Fruit fly (Drosophila melanogaster) whole organism, embryonic: ENCODE measurements around the gene CG2772.
A peak's percentile ranks its signal among the peaks of the same experiment; 100 is the strongest.

Source experiments
- Ada2b ChIP-seq: fragments of 200-800 bp; sonication (Bioruptor generic); IDR thresholded peaks from 2 replicates; pipeline ENCODE4 v1.3.6; 2022; ENCODE audit warnings: missing biosample characterization, missing genetic modification characterization
- Atf6 ChIP-seq: fragments of 200-800 bp; sonication (Bioruptor generic); IDR thresholded peaks from 2 replicates; pipeline ENCODE4 v1.3.6; 2022; ENCODE audit warnings: missing biosample characterization, missing genetic modification characterization
- B-H2 ChIP-seq: fragments of 200-800 bp; sonication (Bioruptor generic); optimal IDR thresholded peaks from 2 replicates; lab custom pipeline; 2018; ENCODE audit warnings: missing biosample characterization, mild to moderate bottlenecking, missing genetic modification characterization
- Bdp1 ChIP-seq: fragments of 200-800 bp; sonication (Bioruptor generic); optimal IDR thresholded peaks from 3 replicates; lab custom pipeline; 2016; ENCODE audit warnings: missing biosample characterization, missing genetic modification characterization
- CG10274 ChIP-seq: fragments of 200-800 bp; sonication (Bioruptor generic); optimal IDR thresholded peaks from 3 replicates; lab custom pipeline; 2017; ENCODE audit warnings: missing biosample characterization, mild to moderate bottlenecking, missing genetic modification characterization
- CG12104 ChIP-seq: fragments of 200-800 bp; sonication (Bioruptor generic); optimal IDR thresholded peaks from 3 replicates; lab custom pipeline; 2016; ENCODE audit warnings: missing biosample characterization, missing genetic modification characterization
- CG12659 ChIP-seq: fragments of 200-800 bp; sonication (Bioruptor generic); optimal IDR thresholded peaks from 3 replicates; lab custom pipeline; 2017; ENCODE audit warnings: mild to moderate bottlenecking, missing biosample characterization, missing genetic modification reagents, missing genetic modification characterization
- CG1602 ChIP-seq: fragments of 200-800 bp; sonication (Bioruptor generic); optimal IDR thresholded peaks from 3 replicates; lab custom pipeline; 2016; ENCODE audit warnings: missing biosample characterization, missing genetic modification characterization
- CG17829 ChIP-seq: fragments of 200-800 bp; optimal IDR thresholded peaks from 2 replicates; lab custom pipeline; 2019; ENCODE audit warnings: missing biosample characterization, mild to moderate bottlenecking, missing genetic modification characterization, moderate library complexity
- CG18764 ChIP-seq: fragments of 200-800 bp; sonication (Bioruptor generic); optimal IDR thresholded peaks from 3 replicates; lab custom pipeline; 2016; ENCODE audit warnings: missing biosample characterization, missing genetic modification characterization
- CG2116 ChIP-seq: fragments of 200-800 bp; sonication (Bioruptor generic); optimal IDR thresholded peaks from 3 replicates; lab custom pipeline; 2018; ENCODE audit warnings: missing biosample characterization, mild to moderate bottlenecking, missing genetic modification characterization
- CG3281 ChIP-seq: fragments of 200-800 bp; sonication (Bioruptor generic); optimal IDR thresholded peaks from 3 replicates; lab custom pipeline; 2017; ENCODE audit warnings: missing biosample characterization, mild to moderate bottlenecking, missing genetic modification characterization
- CG4424 ChIP-seq: fragments of 200-800 bp; sonication (Bioruptor generic); optimal IDR thresholded peaks from 3 replicates; lab custom pipeline; 2016; ENCODE audit warnings: missing biosample characterization, missing genetic modification characterization
- CG7786 ChIP-seq: fragments of 200-800 bp; sonication (Bioruptor generic); optimal IDR thresholded peaks from 2 replicates; lab custom pipeline; 2016; ENCODE audit warnings: missing biosample characterization, missing genetic modification characterization
- Dfd ChIP-seq, 2 experiments: fragments of >200 bp; optimal IDR thresholded peaks; 2 replicates each; lab custom pipeline; 2017; ENCODE audit warnings: missing biosample characterization in 2 of 2, missing genetic modification characterization in 2 of 2
- Doc2 ChIP-seq: fragments of 200-800 bp; sonication (Bioruptor generic); IDR thresholded peaks from 2 replicates; pipeline ENCODE4 v1.3.6; 2022; ENCODE audit warnings: missing biosample characterization, missing genetic modification characterization
- Eip74EF ChIP-seq, 2 experiments: fragments of 200-800 bp in 1 of 2; fragments of >200 bp in 1 of 2; sonication (Bioruptor generic) in 1 of 2; optimal IDR thresholded peaks; 2 replicates each; lab custom pipeline; 2017 to 2019; ENCODE audit warnings: missing biosample characterization in 2 of 2, missing genetic modification characterization in 2 of 2, mild to moderate bottlenecking in 1 of 2, moderate library complexity in 1 of 2
- Elba2 ChIP-seq: fragments of 200-800 bp; sonication (Bioruptor generic); optimal IDR thresholded peaks from 3 replicates; lab custom pipeline; 2016; ENCODE audit warnings: missing biosample characterization, missing genetic modification characterization
- NK7.1 ChIP-seq: fragments of 200-800 bp; sonication (Bioruptor generic); optimal IDR thresholded peaks from 3 replicates; lab custom pipeline; 2016; ENCODE audit warnings: missing biosample characterization, missing genetic modification characterization
- Optix ChIP-seq: fragments of 200-800 bp; sonication (Bioruptor generic); IDR thresholded peaks from 3 replicates; pipeline ENCODE4 v1.3.6; 2022; ENCODE audit warnings: missing biosample characterization, missing genetic modification characterization
- Pdp1 ChIP-seq, 2 experiments: fragments of 200-800 bp; sonication (Bioruptor generic); optimal IDR thresholded peaks; 3 replicates each; lab custom pipeline; 2016; ENCODE audit warnings: missing biosample characterization in 2 of 2, missing genetic modification characterization in 2 of 2, mild to moderate bottlenecking in 1 of 2, moderate library complexity in 1 of 2
- Scr ChIP-seq: fragments of 200-800 bp; sonication (Bioruptor generic); IDR thresholded peaks from 2 replicates; pipeline ENCODE4 v1.3.6; 2022; ENCODE audit warnings: missing biosample characterization, missing genetic modification characterization; ENCODE audit not compliant: partially characterized antibody
- Sin3A ChIP-seq: fragments of >200 bp; optimal IDR thresholded peaks from 2 replicates; lab custom pipeline; 2018
- Six4 ChIP-seq: fragments of 200-800 bp; sonication (Bioruptor generic); optimal IDR thresholded peaks from 2 replicates; lab custom pipeline; 2016; ENCODE audit warnings: missing biosample characterization, missing genetic modification characterization
- Ssrp ChIP-seq: fragments of 200-800 bp; sonication (Bioruptor generic); optimal IDR thresholded peaks from 2 replicates; lab custom pipeline; 2018; ENCODE audit warnings: missing biosample characterization, mild to moderate bottlenecking, missing genetic modification characterization, moderate library complexity
- Stat92E ChIP-seq, 3 experiments: fragments of >200 bp in 2 of 3; fragments of 200-800 bp in 1 of 3; sonication (Bioruptor generic) in 1 of 3; optimal IDR thresholded peaks; 2 replicates each; lab custom pipeline; 2017 to 2019; ENCODE audit warnings: missing biosample characterization in 3 of 3, missing genetic modification characterization in 3 of 3, mild to moderate bottlenecking in 1 of 3, moderate library complexity in 1 of 3
- TFAM ChIP-seq: fragments of 200-800 bp; sonication (Bioruptor generic); optimal IDR thresholded peaks from 2 replicates; lab custom pipeline; 2017; ENCODE audit warnings: missing biosample characterization, missing genetic modification characterization, inconsistent platforms
- Usf ChIP-seq: fragments of 200-800 bp; sonication (Bioruptor generic); optimal IDR thresholded peaks from 2 replicates; lab custom pipeline; 2017; ENCODE audit warnings: missing genotype, missing biosample characterization, missing genetic modification characterization
- az2 ChIP-seq: fragments of 200-800 bp; sonication (Bioruptor generic); optimal IDR thresholded peaks from 3 replicates; lab custom pipeline; 2016; ENCODE audit warnings: missing biosample characterization, missing genetic modification characterization
- bowl ChIP-seq: fragments of 200-800 bp; sonication (Bioruptor generic); IDR thresholded peaks from 2 replicates; pipeline ENCODE4 v1.3.6; 2022; ENCODE audit warnings: missing biosample characterization, missing genetic modification characterization
- caup ChIP-seq: fragments of 200-800 bp; sonication (Bioruptor generic); optimal IDR thresholded peaks from 3 replicates; lab custom pipeline; 2017; ENCODE audit warnings: missing biosample characterization, mild to moderate bottlenecking, missing genetic modification characterization, moderate library complexity; ENCODE audit not compliant: severe bottlenecking
- grau ChIP-seq: fragments of 200-800 bp; optimal IDR thresholded peaks from 3 replicates; lab custom pipeline; 2019; ENCODE audit warnings: missing biosample characterization, mild to moderate bottlenecking, missing genetic modification characterization, moderate library complexity
- gro ChIP-seq: fragments of 200-800 bp; sonication (Bioruptor generic); optimal IDR thresholded peaks from 2 replicates; lab custom pipeline; 2016; ENCODE audit warnings: missing biosample characterization, missing genetic modification characterization
- kah ChIP-seq: fragments of 200-800 bp; sonication (Bioruptor generic); optimal IDR thresholded peaks from 2 replicates; lab custom pipeline; 2018; ENCODE audit warnings: missing biosample characterization, mild to moderate bottlenecking, missing genetic modification characterization
- lbe ChIP-seq: fragments of 200-800 bp; sonication (Bioruptor generic); optimal IDR thresholded peaks from 2 replicates; lab custom pipeline; 2016; ENCODE audit warnings: missing biosample characterization, mild to moderate bottlenecking, missing genetic modification characterization
- lilli ChIP-seq: fragments of 200-800 bp; sonication (Bioruptor generic); optimal IDR thresholded peaks from 3 replicates; lab custom pipeline; 2016; ENCODE audit warnings: missing biosample characterization, missing genetic modification characterization
- nau ChIP-seq: fragments of 200-800 bp; sonication (Bioruptor generic); optimal IDR thresholded peaks from 3 replicates; lab custom pipeline; 2017; ENCODE audit warnings: missing biosample characterization, mild to moderate bottlenecking, missing genetic modification characterization, missing genetic modification reagents
- p53 ChIP-seq: fragments of 200-800 bp; sonication (Bioruptor generic); optimal IDR thresholded peaks from 2 replicates; lab custom pipeline; 2016; ENCODE audit warnings: missing biosample characterization, missing genetic modification characterization
- psq ChIP-seq: fragments of 200-800 bp; sonication (Bioruptor generic); optimal IDR thresholded peaks from 2 replicates; lab custom pipeline; 2017; ENCODE audit warnings: missing biosample characterization, missing genetic modification characterization
- sima ChIP-seq: fragments of 200-800 bp; sonication (Bioruptor generic); optimal IDR thresholded peaks from 2 replicates; lab custom pipeline; 2016; ENCODE audit warnings: missing biosample characterization, missing genetic modification characterization
- slou ChIP-seq: fragments of 200-800 bp; sonication (Bioruptor generic); optimal IDR thresholded peaks from 3 replicates; lab custom pipeline; 2016; ENCODE audit warnings: missing biosample characterization, missing genetic modification characterization
- slp2 ChIP-seq: fragments of 200-800 bp; sonication (Bioruptor generic); optimal IDR thresholded peaks from 2 replicates; lab custom pipeline; 2016; ENCODE audit warnings: missing biosample characterization, missing genetic modification characterization
- so ChIP-seq: fragments of 200-800 bp; sonication (Bioruptor generic); IDR thresholded peaks from 3 replicates; pipeline ENCODE4 v1.3.6; 2022; ENCODE audit warnings: missing biosample characterization, missing genetic modification characterization
- sr ChIP-seq: fragments of 200-800 bp; sonication (Bioruptor generic); IDR thresholded peaks from 3 replicates; pipeline ENCODE4 v1.3.6; 2022; ENCODE audit warnings: missing biosample characterization, missing genetic modification characterization
- stwl ChIP-seq: fragments of 200-800 bp; sonication (Bioruptor generic); optimal IDR thresholded peaks from 3 replicates; lab custom pipeline; 2018; ENCODE audit warnings: missing biosample characterization, mild to moderate bottlenecking, missing genetic modification characterization, moderate library complexity
- tup ChIP-seq: fragments of 200-800 bp; sonication (Bioruptor generic); optimal IDR thresholded peaks from 2 replicates; lab custom pipeline; 2016; ENCODE audit warnings: missing biosample characterization, mild to moderate bottlenecking, missing genetic modification characterization, moderate library complexity
- twi ChIP-seq: fragments of 200-800 bp; optimal IDR thresholded peaks from 2 replicates; lab custom pipeline; 2019; ENCODE audit warnings: missing biosample characterization, mild to moderate bottlenecking, missing genetic modification characterization, moderate library complexity
- unpg ChIP-seq: fragments of 200-800 bp; sonication (Bioruptor generic); optimal IDR thresholded peaks from 3 replicates; lab custom pipeline; 2018; ENCODE audit warnings: missing biosample characterization, mild to moderate bottlenecking, missing genetic modification characterization, moderate library complexity
- zfh1 ChIP-seq: fragments of 200-800 bp; sonication (Bioruptor generic); IDR thresholded peaks from 3 replicates; pipeline ENCODE4 v1.3.6; 2022; ENCODE audit warnings: missing biosample characterization, missing genetic modification characterization

Gene CG2772

DNA sequence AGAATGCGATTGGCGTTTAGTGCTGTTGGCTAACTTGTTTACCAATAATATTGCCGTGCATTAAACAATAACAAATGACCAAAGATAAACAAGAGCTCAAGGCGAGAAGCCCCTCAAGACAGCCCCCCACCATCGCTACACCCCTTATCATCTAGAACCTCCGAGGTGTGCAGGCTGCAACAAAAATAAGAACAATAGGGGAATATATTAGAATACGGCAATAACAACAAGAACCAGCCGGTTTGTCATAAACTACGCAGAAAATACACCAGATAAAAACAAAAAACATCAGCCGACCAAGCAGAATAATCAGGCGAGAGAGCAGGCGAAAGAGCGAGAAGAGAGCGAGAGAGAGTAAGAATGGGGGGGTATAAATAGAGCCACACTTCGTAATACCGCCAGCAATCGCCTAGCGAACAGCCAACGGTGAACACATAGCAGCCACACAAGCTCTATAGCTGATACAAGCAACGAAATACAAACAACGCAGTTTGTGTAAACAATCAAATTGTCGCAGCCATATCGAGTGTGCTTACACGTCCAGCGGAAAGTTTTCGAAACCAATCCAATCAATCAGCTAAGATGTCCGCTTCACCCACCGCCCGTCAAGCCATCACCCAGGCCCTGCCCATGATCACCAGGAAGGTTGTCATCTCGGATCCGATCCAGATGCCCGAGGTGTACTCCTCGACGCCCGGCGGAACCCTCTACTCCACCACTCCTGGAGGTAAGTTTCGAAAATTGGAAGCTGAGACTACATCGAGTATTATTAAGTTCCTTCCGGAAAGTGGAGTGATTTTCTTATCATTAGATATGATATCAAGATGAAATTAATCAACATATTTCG is 32.5 kb downstream of the CG2772 start, which contains the start of gene Thor (continued):
- peak; percentile 91 for TF ChIP-seq caup (GFP tag; lab: Kevin White, UChicago)
- no peak for TF ChIP-seq CG2116 (GFP tag; lab: Kevin White, UChicago)
- peak; percentile 86 for TF ChIP-seq lilli
- TF ChIP-seq sr (GFP tag; lab: Robert Waterston, UW) = peak; percentile 84
- peak; percentile 14 for TF ChIP-seq slou (GFP tag; lab: Kevin White, UChicago)
- no peak for TF ChIP-seq Sin3A (lab: Kevin White, UChicago)
- peak; percentile 41 for TF ChIP-seq psq (GFP tag; lab: Kevin White, UChicago)
- TF ChIP-seq gro = peak; percentile 89
- TF ChIP-seq CG12104 = peak; percentile 7
- TF ChIP-seq CG7786 (GFP tag; lab: Kevin White, UChicago) = peak; percentile 49
- TF ChIP-seq Doc2 = no peak
- TF ChIP-seq grau (tag; lab: Kevin White, UChicago) = peak; percentile 52
- peak; percentile 71 for TF ChIP-seq nau (GFP tag; lab: Kevin White, UChicago)
- 0 out of 3 replicates have a peak, but pooled peaks have one; percentile 36 for TF ChIP-seq Optix (GFP tag; lab: Robert Waterston, UW)
- peak; percentile 57 for TF ChIP-seq p53 (GFP tag; lab: Kevin White, UChicago)
- TF ChIP-seq az2 (GFP tag; lab: Kevin White, UChicago) = peak; percentile 19
- peak in 1 of 3 experiments; percentile 88 for TF ChIP-seq Stat92E (GFP tag; optimal IDR thresholded peaks at IDR 0.05; lab: Kevin White, UChicago)
- peak; percentile 0 for TF ChIP-seq twi (tag; lab: Kevin White, UChicago)
- peak; percentile 80 for TF ChIP-seq zfh1 (GFP tag; lab: Robert Waterston, UW)
- peak; percentile 3 for TF ChIP-seq Six4 (GFP tag; lab: Kevin White, UChicago)
- TF ChIP-seq B-H2 (GFP tag; lab: Kevin White, UChicago) = peak; percentile 82
- TF ChIP-seq lbe (GFP tag; lab: Kevin White, UChicago) = peak; percentile 75
- TF ChIP-seq Bdp1 (GFP tag; lab: Kevin White, UChicago) = peak; percentile 63
- TF ChIP-seq CG17829 (tag; lab: Kevin White, UChicago) = peak; percentile 61
- TF ChIP-seq unpg (GFP tag; lab: Kevin White, UChicago) = peak; percentile 55
- TF ChIP-seq Pdp1 (GFP tag; optimal IDR thresholded peaks at IDR 0.05; lab: Kevin White, UChicago) = peak; percentile 45 to 81
- TF ChIP-seq so (GFP tag; lab: Robert Waterston, UW) = peak; percentile 78; the same call in 2 of the 3 replicates
- peak; percentile 67 for TF ChIP-seq CG3281 (GFP tag; lab: Kevin White, UChicago)
- no peak for TF ChIP-seq stwl (tag; lab: Kevin White, UChicago)
- no peak for TF ChIP-seq Dfd (GFP tag; optimal IDR thresholded peaks at IDR 0.05; lab: Kevin White, UChicago)
- no peak for TF ChIP-seq sima
- TF ChIP-seq Usf (GFP tag; lab: Kevin White, UChicago) = no peak
- TF ChIP-seq CG4424 (GFP tag; lab: Kevin White, UChicago) = peak; percentile 40
- TF ChIP-seq NK7.1 (GFP tag; lab: Kevin White, UChicago) = peak; percentile 6
- TF ChIP-seq Ada2b (GFP tag; lab: Robert Waterston, UW) = peak; percentile 44
- TF ChIP-seq Elba2 (GFP tag; lab: Kevin White, UChicago) = no peak
- peak; percentile 52 for TF ChIP-seq CG18764 (GFP tag; lab: Kevin White, UChicago)
- no peak for TF ChIP-seq TFAM (GFP tag; lab: Kevin White, UChicago)
- peak; percentile 79 for TF ChIP-seq Atf6 (GFP tag; lab: Robert Waterston, UW)
- peak; percentile 63 for TF ChIP-seq tup
- peak; percentile 53 for TF ChIP-seq slp2 (GFP tag; lab: Kevin White, UChicago)
- peak; percentile 26 for TF ChIP-seq kah (GFP tag; lab: Kevin White, UChicago)
- peak in 1 of 2 experiments; percentile 45 for TF ChIP-seq Eip74EF (GFP tag; optimal IDR thresholded peaks at IDR 0.05; lab: Kevin White, UChicago)
- TF ChIP-seq Ssrp = no peak
- peak; percentile 21 for TF ChIP-seq CG10274
- peak; percentile 7 for TF ChIP-seq CG1602
- peak; percentile 74 for TF ChIP-seq bowl
- TF ChIP-seq Scr (GFP tag; lab: Robert Waterston, UW) = 0 out of 2 replicates have a peak, but pooled peaks have one; percentile 36
- TF ChIP-seq CG12659 (GFP tag; lab: Kevin White, UChicago) = peak; percentile 74
